Worm (Caenorhabditis elegans): ENCODE data around the gene timm-17B.1.

ce11 chrIV:4771792-4772191 lies 26.5 kb upstream of the timm-17B.1 start, which contains the start of gene R11E3.2:
- TF ChIP-seq ceh-82 (tag; optimal IDR thresholded peaks at IDR 0.05): no peak
- TF ChIP-seq unc-130 (tag; optimal IDR thresholded peaks at IDR 0.05): no peak
- TF ChIP-seq grh-1 (GFP tag; IDR thresholded peaks at IDR 0.05): no peak
- no peak for TF ChIP-seq ztf-4 (tag; optimal IDR thresholded peaks at IDR 0.05)
- no peak for TF ChIP-seq fos-1 (tag; optimal IDR thresholded peaks at IDR 0.05)
